Fruit fly (Drosophila melanogaster): ENCODE data around the gene Ugt36A1.
A peak's percentile ranks its signal among the peaks of the same experiment; 100 is the strongest.

The Ugt36A1 gene

dm6 chr2L:3573907-3574306 lies 45.0 kb upstream of the Ugt36A1 start (continued):
- TF ChIP-seq CG7745 (tag; optimal IDR thresholded peaks at IDR 0.05) (no peak), lab (GFP tag; optimal IDR thresholded peaks at IDR 0.05) (peak; percentile 46), CG10321 (GFP tag; IDR thresholded peaks at IDR 0.05) (no peak), Ravus (GFP tag; IDR thresholded peaks at IDR 0.05) (peak; percentile 48), Optix (GFP tag; IDR thresholded peaks at IDR 0.05) (peak; percentile 88), Abd-B (GFP tag; optimal IDR thresholded peaks at IDR 0.05) (peak; percentile 83), CG9932 (GFP tag; IDR thresholded peaks at IDR 0.05) (no peak), CG10462 (GFP tag; optimal IDR thresholded peaks at IDR 0.05) (peak; percentile 52), CG17802 (tag; optimal IDR thresholded peaks at IDR 0.05) (peak; percentile 54), Dip2 (GFP tag; IDR thresholded peaks at IDR 0.05) (peak; percentile 33; the same call in 1 of the 2 replicates), pum (GFP tag; optimal IDR thresholded peaks at IDR 0.05) (peak; percentile 81), CG30403 (GFP tag; optimal IDR thresholded peaks at IDR 0.05) (peak; percentile 65), sima (GFP tag; optimal IDR thresholded peaks at IDR 0.05) (no peak), trh (GFP tag; optimal IDR thresholded peaks at IDR 0.05) (no peak), ewg (GFP tag; optimal IDR thresholded peaks at IDR 0.05) (peak; percentile 73), abd-A (tag; optimal IDR thresholded peaks at IDR 0.05) (no peak), CG9437 (GFP tag; optimal IDR thresholded peaks at IDR 0.05) (peak; percentile 29), CG12659 (GFP tag; optimal IDR thresholded peaks at IDR 0.05) (peak; percentile 35), CG17568 (GFP tag; optimal IDR thresholded peaks at IDR 0.05) (peak; percentile 10), Chrac-16 (GFP tag; optimal IDR thresholded peaks at IDR 0.05) (peak; percentile 79), CG2120 (GFP tag; optimal IDR thresholded peaks at IDR 0.05) (no peak), CG11696 (GFP tag; IDR thresholded peaks at IDR 0.05) (peak; percentile 50), cad (GFP tag; optimal IDR thresholded peaks at IDR 0.05) (no peak), fu2 (GFP tag; optimal IDR thresholded peaks at IDR 0.05) (peak; percentile 35), CG9817 (tag; optimal IDR thresholded peaks at IDR 0.05) (peak; percentile 49), nerfin-1 (tag; optimal IDR thresholded peaks at IDR 0.05) (peak; percentile 69), Deaf1 (tag; optimal IDR thresholded peaks at IDR 0.05) (peak; percentile 23), CG17359 (tag; optimal IDR thresholded peaks at IDR 0.05) (peak; percentile 72), CG15479 (GFP tag; optimal IDR thresholded peaks at IDR 0.05) (no peak), Dek (tag; optimal IDR thresholded peaks at IDR 0.05) (peak; percentile 25), bab2 (GFP tag; optimal IDR thresholded peaks at IDR 0.05) (peak; percentile 73), CG10147 (GFP tag; optimal IDR thresholded peaks at IDR 0.05) (no peak), CG10654 (GFP tag; optimal IDR thresholded peaks at IDR 0.05) (peak; percentile 77), Mad (GFP tag; optimal IDR thresholded peaks at IDR 0.05) (peak; percentile 37), otp (GFP tag; IDR thresholded peaks at IDR 0.05) (peak; percentile 80; the same call in 2 of the 3 replicates), maf-S (GFP tag; optimal IDR thresholded peaks at IDR 0.05) (peak; percentile 38), CoRest (tag; optimal IDR thresholded peaks at IDR 0.05) (peak; percentile 80), Doc2 (GFP tag; IDR thresholded peaks at IDR 0.05) (no peak), stwl (tag; optimal IDR thresholded peaks at IDR 0.05) (no peak), p53 (GFP tag; optimal IDR thresholded peaks at IDR 0.05) (peak; percentile 20), pfk (GFP tag; optimal IDR thresholded peaks at IDR 0.05) (no peak), Poxn (GFP tag; IDR thresholded peaks at IDR 0.05) (no peak), grau (tag; optimal IDR thresholded peaks at IDR 0.05) (peak; percentile 76), CG30020 (tag; optimal IDR thresholded peaks at IDR 0.05) (no peak), ab (GFP tag; optimal IDR thresholded peaks at IDR 0.05) (peak; percentile 32), Sry-δ (GFP tag; optimal IDR thresholded peaks at IDR 0.05) (peak; percentile 25), pan (optimal IDR thresholded peaks at IDR 0.05) (no peak), pan (GFP tag; optimal IDR thresholded peaks at IDR 0.05 in 1 of 2, IDR thresholded peaks at IDR 0.05 in 1 of 2) (peak in 1 of 2 experiments; percentile 83), lmd (GFP tag; IDR thresholded peaks at IDR 0.05) (peak; percentile 74), eyg (GFP tag; optimal IDR thresholded peaks at IDR 0.05) (peak; percentile 22), slou (GFP tag; optimal IDR thresholded peaks at IDR 0.05) (no peak), mld (GFP tag; IDR thresholded peaks at IDR 0.05; ENCODE audit: partially characterized antibody) (no peak)
